Fruit fly (Drosophila melanogaster) whole organism, prepupa: ENCODE data around the gene CG8833.

ENCODE experiments used
- Blimp-1 ChIP-seq: fragments of 200-800 bp; sonication (Bioruptor generic); optimal IDR thresholded peaks from 3 replicates; lab custom pipeline; 2017; ENCODE audit warnings: missing biosample characterization, missing genetic modification characterization, mild to moderate bottlenecking, moderate library complexity, missing genetic modification reagents
- CG11294 ChIP-seq: fragments of 200-800 bp; sonication (Bioruptor generic); IDR thresholded peaks from 2 replicates; pipeline ENCODE4 v1.3.6; 2022; ENCODE audit warnings: missing biosample characterization, missing genetic modification characterization
- CG4318 ChIP-seq: fragments of 200-800 bp; sonication (Bioruptor generic); optimal IDR thresholded peaks from 3 replicates; lab custom pipeline; 2017; ENCODE audit warnings: missing biosample characterization, mild to moderate bottlenecking, missing genetic modification characterization
- CG6792 ChIP-seq: fragments of 200-800 bp; sonication (Bioruptor generic); optimal IDR thresholded peaks from 3 replicates; lab custom pipeline; 2016; ENCODE audit warnings: missing biosample characterization, missing genetic modification characterization
- CG6808 ChIP-seq: fragments of 200-800 bp; sonication (Bioruptor generic); optimal IDR thresholded peaks from 3 replicates; lab custom pipeline; 2017; ENCODE audit warnings: missing biosample characterization, missing genetic modification characterization, mild to moderate bottlenecking, moderate library complexity, missing genetic modification reagents
- Eip93F ChIP-seq: fragments of 200-800 bp; sonication (Bioruptor generic); optimal IDR thresholded peaks from 2 replicates; lab custom pipeline; 2016; ENCODE audit warnings: missing biosample characterization, mild to moderate bottlenecking, missing genetic modification characterization
- Hr38 ChIP-seq: sonication (Bioruptor generic); optimal IDR thresholded peaks from 2 replicates; lab custom pipeline; 2016; ENCODE audit warnings: missing biosample characterization, missing genetic modification characterization
- Met ChIP-seq: fragments of 200-800 bp; sonication (Bioruptor generic); optimal IDR thresholded peaks from 3 replicates; lab custom pipeline; 2016; ENCODE audit warnings: missing biosample characterization, missing genetic modification characterization
- Sox102F ChIP-seq: fragments of 200-800 bp; sonication (Bioruptor generic); optimal IDR thresholded peaks from 2 replicates; lab custom pipeline; 2016; ENCODE audit warnings: missing biosample characterization, mild to moderate bottlenecking, missing genetic modification characterization
- cyc ChIP-seq: fragments of 200-800 bp; sonication (Bioruptor generic); optimal IDR thresholded peaks from 3 replicates; lab custom pipeline; 2016; ENCODE audit warnings: missing biosample characterization, missing genetic modification characterization
- esn ChIP-seq: fragments of 200-800 bp; sonication (Bioruptor generic); optimal IDR thresholded peaks from 2 replicates; lab custom pipeline; 2016; ENCODE audit warnings: missing biosample characterization, mild to moderate bottlenecking, missing genetic modification characterization, moderate library complexity
- ss ChIP-seq, 2 experiments: fragments of 200-800 bp; sonication (Bioruptor generic); optimal IDR thresholded peaks; 2 replicates in 1 of 2; 3 replicates in 1 of 2; lab custom pipeline; 2017 to 2018; ENCODE audit warnings: mild to moderate bottlenecking in 2 of 2, missing biosample characterization in 2 of 2, missing genetic modification characterization in 2 of 2, moderate library complexity in 1 of 2

DNA sequence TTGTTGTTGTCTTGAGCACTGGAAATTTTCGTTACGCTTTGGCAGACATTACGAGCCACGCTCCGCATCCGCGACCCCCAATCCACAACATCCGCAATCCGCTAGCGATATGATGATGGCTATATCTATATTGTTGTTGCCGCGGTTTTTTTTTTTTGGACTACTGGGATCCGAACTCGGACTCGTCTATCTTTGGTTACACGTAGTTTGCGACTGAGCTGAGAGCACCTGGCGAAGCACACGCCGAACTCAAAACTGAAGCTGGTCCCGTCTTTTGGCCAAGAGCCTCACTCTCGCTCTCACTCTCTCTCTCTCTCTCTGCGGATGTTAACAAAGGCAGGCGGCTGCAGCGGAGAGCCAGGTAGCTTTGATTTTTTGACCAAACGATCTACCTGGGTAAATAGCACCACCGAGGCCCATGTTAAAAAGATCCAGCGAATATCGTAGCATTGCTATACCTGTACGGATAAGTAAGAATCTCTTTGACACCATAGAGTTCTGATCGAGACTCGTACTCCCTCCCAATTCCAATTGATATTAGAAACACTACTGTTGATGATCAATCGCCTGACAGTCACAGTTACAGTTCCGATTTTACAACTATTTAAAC lies 3.6 kb downstream of the CG8833 start, which contains the start of gene Rgl:
- TF ChIP-seq Sox102F (GFP tag; lab: Kevin White, UChicago), result no peak
- TF ChIP-seq CG4318, result no peak
- no peak for TF ChIP-seq Hr38
- TF ChIP-seq cyc, result no peak
- TF ChIP-seq esn (GFP tag; lab: Kevin White, UChicago), result no peak
- no peak for TF ChIP-seq Eip93F (GFP tag; lab: Kevin White, UChicago)
- TF ChIP-seq Met (GFP tag; lab: Kevin White, UChicago), result no peak
- TF ChIP-seq CG6808, result no peak
- no peak for TF ChIP-seq Blimp-1 (GFP tag; lab: Kevin White, UChicago)
- no peak for TF ChIP-seq CG6792 (GFP tag; lab: Kevin White, UChicago)
- TF ChIP-seq ss (GFP tag; optimal IDR thresholded peaks at IDR 0.05; lab: Kevin White, UChicago), result no peak
- no peak for TF ChIP-seq CG11294 (GFP tag; lab: Robert Waterston, UW)
